Worm (Caenorhabditis elegans): ENCODE data around the gene lgc-53.

The lgc-53 gene

DNA sequence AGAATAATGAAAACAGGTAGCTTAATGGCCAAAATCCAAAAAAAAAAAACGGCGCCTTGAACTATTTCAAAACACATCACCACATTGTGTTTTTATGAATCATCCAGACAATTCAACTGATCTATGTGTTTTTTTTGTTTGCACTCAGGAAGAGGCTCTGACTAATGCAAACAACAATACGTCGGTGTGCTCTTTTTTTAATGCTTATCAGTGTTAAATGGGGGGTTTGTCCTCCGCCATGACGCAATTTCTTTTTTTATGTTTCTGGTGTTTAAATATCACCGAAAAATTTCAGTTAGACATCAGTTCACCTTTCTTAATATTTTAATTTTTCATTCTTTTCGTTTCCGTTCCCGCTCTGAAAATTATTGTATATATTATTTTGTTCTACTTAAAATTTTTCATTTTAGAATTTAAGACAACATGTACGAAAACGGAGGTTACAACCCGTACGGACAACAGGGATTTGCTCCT, 32.3 kb upstream of the lgc-53 start, which contains the start of gene F22H10.2 (continued):
- TF ChIP-seq mxl-2 (GFP tag; conservative IDR thresholded peaks at IDR 0.05) = no peak
- TF ChIP-seq ceh-62 (tag; optimal IDR thresholded peaks at IDR 0.05) = no peak
- TF ChIP-seq T26A8.4 (GFP tag; IDR thresholded peaks at IDR 0.05) = no peak
- TF ChIP-seq zag-1 (tag; optimal IDR thresholded peaks at IDR 0.05) = no peak
- peak; percentile 64 for TF ChIP-seq pqm-1 (tag; optimal IDR thresholded peaks at IDR 0.05)
- TF ChIP-seq dve-1 (tag; optimal IDR thresholded peaks at IDR 0.05; ENCODE audit: insufficient read depth) = peak; percentile 76
- no peak for TF ChIP-seq F26F4.8 (GFP tag; conservative IDR thresholded peaks at IDR 0.05)
- TF ChIP-seq snpc-1.2 (GFP tag; IDR thresholded peaks at IDR 0.05) = no peak
- TF ChIP-seq dmd-9 (GFP tag; IDR thresholded peaks at IDR 0.05) = no peak
- TF ChIP-seq nhr-28 (tag; optimal IDR thresholded peaks at IDR 0.05) = peak; percentile 15
- TF ChIP-seq nhr-76 (tag; optimal IDR thresholded peaks at IDR 0.05) = no peak
- TF ChIP-seq F44E2.7 (GFP tag; IDR thresholded peaks at IDR 0.05) = no peak
- no peak for TF ChIP-seq lim-7 (GFP tag; IDR thresholded peaks at IDR 0.05)
- TF ChIP-seq spr-1 (tag; optimal IDR thresholded peaks at IDR 0.05) = no peak
- TF ChIP-seq hif-1 (tag; optimal IDR thresholded peaks at IDR 0.05) = peak in 1 of 2 experiments; percentile 6
- TF ChIP-seq T20F7.1 (GFP tag; optimal IDR thresholded peaks at IDR 0.05) = no peak
- TF ChIP-seq zip-2 (tag; optimal IDR thresholded peaks at IDR 0.05) = no peak
- TF ChIP-seq R02D3.7 (tag; optimal IDR thresholded peaks at IDR 0.05) = no peak
- TF ChIP-seq lsy-2 (tag; optimal IDR thresholded peaks at IDR 0.05) = peak in 1 of 2 experiments; percentile 15
- no peak for TF ChIP-seq nhr-41 (GFP tag; IDR thresholded peaks at IDR 0.05)
- no peak for TF ChIP-seq ctbp-1 (GFP tag; IDR thresholded peaks at IDR 0.05)
- TF ChIP-seq jun-1 (tag; optimal IDR thresholded peaks at IDR 0.05) = no peak
- no peak for TF ChIP-seq snpc-4 (tag; optimal IDR thresholded peaks at IDR 0.05)
- no peak for TF ChIP-seq rbr-2 (tag; optimal IDR thresholded peaks at IDR 0.05)
- TF ChIP-seq tag-97 (GFP tag; IDR thresholded peaks at IDR 0.05) = no peak
- no peak for TF ChIP-seq ztf-11 (tag; optimal IDR thresholded peaks at IDR 0.05)
- TF ChIP-seq F49E8.2 (tag; optimal IDR thresholded peaks at IDR 0.05; ENCODE audit: borderline replicate concordance) = no peak
- TF ChIP-seq zfp-3 (GFP tag; conservative IDR thresholded peaks at IDR 0.05) = no peak
- TF ChIP-seq ztf-7 (tag; optimal IDR thresholded peaks at IDR 0.05) = peak; percentile 11
- TF ChIP-seq php-3 (GFP tag; IDR thresholded peaks at IDR 0.05) = peak; percentile 43; the same call in 1 of the 2 replicates
- TF ChIP-seq mxl-3 (GFP tag; optimal IDR thresholded peaks at IDR 0.05) = no peak
- TF ChIP-seq ces-1 (GFP tag; optimal IDR thresholded peaks at IDR 0.05) = no peak
- no peak for TF ChIP-seq nhr-25 (tag; optimal IDR thresholded peaks at IDR 0.05; ENCODE audit: borderline replicate concordance, insufficient read depth)
- no peak for TF ChIP-seq dpl-1 (GFP tag; optimal IDR thresholded peaks at IDR 0.05)
- TF ChIP-seq ceh-28 (tag; optimal IDR thresholded peaks at IDR 0.05) = no peak
- TF ChIP-seq sdz-12 (GFP tag; optimal IDR thresholded peaks at IDR 0.05) = no peak
- no peak for TF ChIP-seq daf-8 (GFP tag; IDR thresholded peaks at IDR 0.05)
- TF ChIP-seq spr-3 (GFP tag; optimal IDR thresholded peaks at IDR 0.05) = no peak
- no peak for TF ChIP-seq skn-1 (tag; optimal IDR thresholded peaks at IDR 0.05)
- no peak for TF ChIP-seq nhr-111 (GFP tag; optimal IDR thresholded peaks at IDR 0.05)
- no peak for TF ChIP-seq saeg-2 (GFP tag; IDR thresholded peaks at IDR 0.05)
- TF ChIP-seq pha-4 (GFP tag; IDR thresholded peaks at IDR 0.05) = no peak
- TF ChIP-seq pha-4 (tag; optimal IDR thresholded peaks at IDR 0.05) = peak; percentile 38
- TF ChIP-seq nhr-77 (tag; optimal IDR thresholded peaks at IDR 0.05) = no peak
- no peak for TF ChIP-seq Y5F2A.4 (GFP tag; optimal IDR thresholded peaks at IDR 0.05)
- no peak for TF ChIP-seq mdl-1 (tag; optimal IDR thresholded peaks at IDR 0.05)
- TF ChIP-seq daf-19 (GFP tag; conservative IDR thresholded peaks at IDR 0.05) = no peak
- no peak for TF ChIP-seq lin-15B (tag; optimal IDR thresholded peaks at IDR 0.05)
- TF ChIP-seq unc-130 (GFP tag; optimal IDR thresholded peaks at IDR 0.05) = no peak
- no peak for TF ChIP-seq ZK337.2 (GFP tag; IDR thresholded peaks at IDR 0.05)
- TF ChIP-seq aly-2 (tag; optimal IDR thresholded peaks at IDR 0.05) = no peak
- no peak for TF ChIP-seq lin-38 (GFP tag; IDR thresholded peaks at IDR 0.05)
